Worm (Caenorhabditis elegans): ENCODE measurements around the gene F17A9.4.

DNA sequence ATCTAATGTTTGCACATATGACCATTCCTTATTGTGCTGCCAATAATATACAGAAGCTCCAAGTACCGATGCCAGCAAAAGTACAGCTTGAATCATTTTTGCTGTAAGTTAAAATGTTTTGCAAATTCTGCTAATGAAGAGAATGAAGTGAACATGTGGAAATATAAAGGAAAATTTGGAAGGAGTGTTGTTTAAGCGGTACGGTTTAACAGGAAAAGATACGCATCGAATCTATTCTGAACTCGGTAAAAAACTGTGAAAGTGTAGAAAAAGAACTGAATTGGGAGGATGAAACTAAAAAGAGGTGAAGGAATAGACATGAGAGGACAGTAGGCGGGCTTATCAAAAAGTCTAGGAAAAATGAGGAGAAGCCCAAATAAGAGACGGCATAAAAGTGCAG lies 47.1 kb downstream of the F17A9.4 start, which contains the start of gene Y38A10A.2:
- TF ChIP-seq ztf-29 (GFP tag; IDR thresholded peaks at IDR 0.05) (no peak), flt-1 (GFP tag; IDR thresholded peaks at IDR 0.05) (no peak), ref-1 (GFP tag; conservative IDR thresholded peaks at IDR 0.05) (no peak)
